Fruit fly (Drosophila melanogaster) whole organism, embryonic: ENCODE results near the gene CG13108.

Experiments used
- Antp ChIP-seq: fragments of 200-800 bp; sonication (Bioruptor generic); optimal IDR thresholded peaks from 3 replicates; lab custom pipeline; 2016; ENCODE audit warnings: missing biosample characterization, missing genetic modification characterization
- Blimp-1 ChIP-seq: fragments of 200-800 bp; sonication (Bioruptor generic); optimal IDR thresholded peaks from 3 replicates; lab custom pipeline; 2018; ENCODE audit warnings: missing biosample characterization, missing genetic modification characterization, mild to moderate bottlenecking, moderate library complexity, missing genetic modification reagents
- CG10543 ChIP-seq: fragments of 200-800 bp; sonication (Bioruptor generic); optimal IDR thresholded peaks from 3 replicates; lab custom pipeline; 2017; ENCODE audit warnings: missing biosample characterization, mild to moderate bottlenecking, missing genetic modification characterization, moderate library complexity
- CG11085 ChIP-seq: fragments of 200-800 bp; sonication (Bioruptor generic); IDR thresholded peaks from 2 replicates; pipeline ENCODE4 v1.3.6; 2022; ENCODE audit warnings: missing biosample characterization, missing genetic modification characterization
- CG11456 ChIP-seq: fragments of 200-800 bp; sonication (Bioruptor generic); IDR thresholded peaks from 3 replicates; pipeline ENCODE4 v1.3.6; 2022; ENCODE audit warnings: missing biosample characterization, missing genetic modification characterization
- CG12236 ChIP-seq: fragments of 200-800 bp; sonication (Bioruptor generic); optimal IDR thresholded peaks from 2 replicates; lab custom pipeline; 2016; ENCODE audit warnings: missing biosample characterization, missing genetic modification characterization
- CG12299 ChIP-seq: fragments of 200-800 bp; sonication (Bioruptor generic); optimal IDR thresholded peaks from 2 replicates; lab custom pipeline; 2018; ENCODE audit warnings: missing biosample characterization, mild to moderate bottlenecking, missing genetic modification characterization
- CG12744 ChIP-seq: fragments of 200-800 bp; sonication (Bioruptor generic); optimal IDR thresholded peaks from 2 replicates; lab custom pipeline; 2016; ENCODE audit warnings: missing biosample characterization, missing genetic modification characterization
- CG14050 ChIP-seq: fragments of 200-800 bp; sonication (Bioruptor generic); IDR thresholded peaks from 3 replicates; pipeline ENCODE4 v1.3.6; 2022; ENCODE audit warnings: missing biosample characterization, missing genetic modification characterization
- CG15479 ChIP-seq: fragments of 200-800 bp; sonication (Bioruptor generic); optimal IDR thresholded peaks from 3 replicates; lab custom pipeline; 2019; ENCODE audit warnings: missing biosample characterization, mild to moderate bottlenecking, missing genetic modification characterization, moderate library complexity
- CG16779 ChIP-seq: fragments of 200-800 bp; sonication (Bioruptor generic); IDR thresholded peaks from 2 replicates; pipeline ENCODE4 v1.3.6; 2022; ENCODE audit warnings: missing biosample characterization, missing genetic modification characterization
- CG17612 ChIP-seq: fragments of 200-800 bp; sonication (Bioruptor generic); IDR thresholded peaks from 2 replicates; pipeline ENCODE4 v1.3.6; 2022; ENCODE audit warnings: missing biosample characterization, missing genetic modification characterization
- CG2678 ChIP-seq: fragments of 200-800 bp; sonication (Bioruptor generic); optimal IDR thresholded peaks from 3 replicates; lab custom pipeline; 2019; ENCODE audit warnings: missing biosample characterization, mild to moderate bottlenecking, missing genetic modification characterization, moderate library complexity
- CG2875 ChIP-seq: fragments of 200-800 bp; sonication (Bioruptor generic); optimal IDR thresholded peaks from 2 replicates; lab custom pipeline; 2017; ENCODE audit warnings: missing biosample characterization, mild to moderate bottlenecking, missing genetic modification characterization, missing genetic modification reagents
- CG3163 ChIP-seq: fragments of 200-800 bp; sonication (Bioruptor generic); optimal IDR thresholded peaks from 3 replicates; lab custom pipeline; 2016; ENCODE audit warnings: missing biosample characterization, missing genetic modification characterization
- CG4820 ChIP-seq: fragments of 200-800 bp; sonication (Bioruptor generic); optimal IDR thresholded peaks from 3 replicates; lab custom pipeline; 2016; ENCODE audit warnings: missing biosample characterization, missing genetic modification characterization
- CG7987 ChIP-seq: fragments of 200-800 bp; sonication (Bioruptor generic); optimal IDR thresholded peaks from 2 replicates; lab custom pipeline; 2018; ENCODE audit warnings: missing biosample characterization, mild to moderate bottlenecking, missing genetic modification characterization, moderate library complexity
- CG8478 ChIP-seq: fragments of >200 bp; optimal IDR thresholded peaks from 2 replicates; lab custom pipeline; 2018
- CG9727 ChIP-seq: fragments of 200-800 bp; sonication (Bioruptor generic); optimal IDR thresholded peaks from 3 replicates; lab custom pipeline; 2017; ENCODE audit warnings: missing biosample characterization, mild to moderate bottlenecking, missing genetic modification characterization
- CHES-1-like ChIP-seq: fragments of 200-800 bp; sonication (Bioruptor generic); optimal IDR thresholded peaks from 2 replicates; lab custom pipeline; 2016; ENCODE audit warnings: missing biosample characterization, missing genetic modification characterization
- CTCF ChIP-seq: fragments of 200-800 bp; sonication (Bioruptor generic); optimal IDR thresholded peaks from 2 replicates; lab custom pipeline; 2017; ENCODE audit warnings: missing biosample characterization, mild to moderate bottlenecking, missing genetic modification characterization, moderate library complexity
- CkIIα-i1 ChIP-seq: fragments of 200-800 bp; sonication (Bioruptor generic); IDR thresholded peaks from 2 replicates; pipeline ENCODE4 v1.3.6; 2022; ENCODE audit warnings: missing biosample characterization, missing genetic modification characterization
- Dll ChIP-seq: fragments of 200-800 bp; sonication (Bioruptor generic); IDR thresholded peaks from 4 replicates; pipeline ENCODE4 v1.3.6; 2022; ENCODE audit warnings: missing biosample characterization, missing genetic modification characterization; ENCODE audit not compliant: partially characterized antibody
- HLH3B ChIP-seq: fragments of 200-800 bp; sonication (Bioruptor generic); IDR thresholded peaks from 2 replicates; pipeline ENCODE4 v1.3.6; 2022; ENCODE audit warnings: missing biosample characterization, missing genetic modification characterization
- Kr ChIP-seq: fragments of 200-800 bp; sonication (Bioruptor generic); optimal IDR thresholded peaks from 2 replicates; lab custom pipeline; 2017; ENCODE audit warnings: missing biosample characterization, mild to moderate bottlenecking, missing genetic modification characterization
- MESR4 ChIP-seq: fragments of 200-800 bp; sonication (Bioruptor generic); optimal IDR thresholded peaks from 2 replicates; lab custom pipeline; 2018; ENCODE audit warnings: missing biosample characterization, mild to moderate bottlenecking, missing genetic modification characterization, moderate library complexity
- NK7.1 ChIP-seq: fragments of 200-800 bp; sonication (Bioruptor generic); optimal IDR thresholded peaks from 3 replicates; lab custom pipeline; 2016; ENCODE audit warnings: missing biosample characterization, missing genetic modification characterization
- Neu2 ChIP-seq: fragments of 200-800 bp; sonication (Bioruptor generic); optimal IDR thresholded peaks from 3 replicates; lab custom pipeline; 2016; ENCODE audit warnings: missing biosample characterization, missing genetic modification characterization, borderline replicate concordance
- Pdp1 ChIP-seq, 2 experiments: fragments of 200-800 bp; sonication (Bioruptor generic); optimal IDR thresholded peaks; 3 replicates each; lab custom pipeline; 2016; ENCODE audit warnings: missing biosample characterization in 2 of 2, missing genetic modification characterization in 2 of 2, mild to moderate bottlenecking in 1 of 2, moderate library complexity in 1 of 2
- Stat92E ChIP-seq, 3 experiments: fragments of >200 bp in 2 of 3; fragments of 200-800 bp in 1 of 3; sonication (Bioruptor generic) in 1 of 3; optimal IDR thresholded peaks; 2 replicates each; lab custom pipeline; 2017 to 2019; ENCODE audit warnings: missing biosample characterization in 3 of 3, missing genetic modification characterization in 3 of 3, mild to moderate bottlenecking in 1 of 3, moderate library complexity in 1 of 3
- TFAM ChIP-seq: fragments of 200-800 bp; sonication (Bioruptor generic); optimal IDR thresholded peaks from 2 replicates; lab custom pipeline; 2017; ENCODE audit warnings: missing biosample characterization, missing genetic modification characterization, inconsistent platforms
- Tbp ChIP-seq: fragments of >200 bp; optimal IDR thresholded peaks from 2 replicates; lab custom pipeline; 2018; ENCODE audit warnings: missing biosample characterization, missing genetic modification characterization
- az2 ChIP-seq: fragments of 200-800 bp; sonication (Bioruptor generic); optimal IDR thresholded peaks from 3 replicates; lab custom pipeline; 2016; ENCODE audit warnings: missing biosample characterization, missing genetic modification characterization
- btn ChIP-seq: fragments of 200-800 bp; sonication (Bioruptor generic); optimal IDR thresholded peaks from 2 replicates; lab custom pipeline; 2016; ENCODE audit warnings: missing biosample characterization, missing genetic modification characterization
- cato ChIP-seq: fragments of 200-800 bp; sonication (Bioruptor generic); optimal IDR thresholded peaks from 2 replicates; lab custom pipeline; 2016; ENCODE audit warnings: missing biosample characterization, missing genetic modification characterization, borderline replicate concordance
- fd102C ChIP-seq: fragments of 200-800 bp; sonication (Bioruptor generic); optimal IDR thresholded peaks from 2 replicates; lab custom pipeline; 2018; ENCODE audit warnings: missing biosample characterization, mild to moderate bottlenecking, missing genetic modification characterization, moderate library complexity
- ftz-f1 ChIP-seq: fragments of 200-800 bp; sonication (Bioruptor generic); optimal IDR thresholded peaks from 2 replicates; lab custom pipeline; 2016; ENCODE audit warnings: missing biosample characterization, missing genetic modification characterization
- gce ChIP-seq: fragments of 200-800 bp; sonication (Bioruptor generic); IDR thresholded peaks from 3 replicates; pipeline ENCODE4 v1.3.6; 2022; ENCODE audit warnings: missing biosample characterization, missing genetic modification characterization
- grn ChIP-seq: fragments of 200-800 bp; sonication (Bioruptor generic); optimal IDR thresholded peaks from 3 replicates; lab custom pipeline; 2017; ENCODE audit warnings: missing biosample characterization, missing genetic modification characterization
- gt ChIP-seq: fragments of 200-800 bp; sonication (Bioruptor generic); IDR thresholded peaks from 2 replicates; pipeline ENCODE4 v1.3.6; 2022; ENCODE audit warnings: missing biosample characterization, missing genetic modification characterization
- h ChIP-seq: fragments of >200 bp; optimal IDR thresholded peaks from 2 replicates; lab custom pipeline; 2017
- jigr1 ChIP-seq: fragments of 200-800 bp; sonication (Bioruptor generic); IDR thresholded peaks from 3 replicates; pipeline ENCODE4 v1.3.6; 2022; ENCODE audit warnings: missing biosample characterization, missing genetic modification characterization
- kah ChIP-seq: fragments of 200-800 bp; sonication (Bioruptor generic); optimal IDR thresholded peaks from 2 replicates; lab custom pipeline; 2018; ENCODE audit warnings: missing biosample characterization, mild to moderate bottlenecking, missing genetic modification characterization
- lbe ChIP-seq: fragments of 200-800 bp; sonication (Bioruptor generic); optimal IDR thresholded peaks from 2 replicates; lab custom pipeline; 2016; ENCODE audit warnings: missing biosample characterization, mild to moderate bottlenecking, missing genetic modification characterization
- nerfin-1 ChIP-seq: fragments of 200-800 bp; sonication (Bioruptor generic); optimal IDR thresholded peaks from 3 replicates; lab custom pipeline; 2019; ENCODE audit warnings: missing biosample characterization, mild to moderate bottlenecking, missing genetic modification characterization, moderate library complexity
- org-1 ChIP-seq: fragments of 200-800 bp; sonication (Bioruptor generic); optimal IDR thresholded peaks from 2 replicates; lab custom pipeline; 2017; ENCODE audit warnings: missing biosample characterization, missing genetic modification characterization
- otp ChIP-seq: fragments of 200-800 bp; sonication (Bioruptor generic); IDR thresholded peaks from 3 replicates; pipeline ENCODE4, ENCODE4 v1.3.6; 2022; ENCODE audit warnings: missing biosample characterization, missing genetic modification characterization
- pita ChIP-seq: fragments of 200-800 bp; sonication (Bioruptor generic); optimal IDR thresholded peaks from 2 replicates; lab custom pipeline; 2017; ENCODE audit warnings: missing biosample characterization, mild to moderate bottlenecking, missing genetic modification characterization
- slou ChIP-seq: fragments of 200-800 bp; sonication (Bioruptor generic); optimal IDR thresholded peaks from 3 replicates; lab custom pipeline; 2016; ENCODE audit warnings: missing biosample characterization, missing genetic modification characterization
- stc ChIP-seq: fragments of 200-800 bp; sonication (Bioruptor generic); IDR thresholded peaks from 2 replicates; pipeline ENCODE4 v1.3.6; 2022; ENCODE audit warnings: missing biosample characterization, missing genetic modification characterization
- tgo ChIP-seq: fragments of 200-800 bp; sonication (Bioruptor generic); IDR thresholded peaks from 3 replicates; pipeline ENCODE4 v1.3.6; 2022; ENCODE audit warnings: missing biosample characterization, missing genetic modification characterization

The CG13108 gene

DNA sequence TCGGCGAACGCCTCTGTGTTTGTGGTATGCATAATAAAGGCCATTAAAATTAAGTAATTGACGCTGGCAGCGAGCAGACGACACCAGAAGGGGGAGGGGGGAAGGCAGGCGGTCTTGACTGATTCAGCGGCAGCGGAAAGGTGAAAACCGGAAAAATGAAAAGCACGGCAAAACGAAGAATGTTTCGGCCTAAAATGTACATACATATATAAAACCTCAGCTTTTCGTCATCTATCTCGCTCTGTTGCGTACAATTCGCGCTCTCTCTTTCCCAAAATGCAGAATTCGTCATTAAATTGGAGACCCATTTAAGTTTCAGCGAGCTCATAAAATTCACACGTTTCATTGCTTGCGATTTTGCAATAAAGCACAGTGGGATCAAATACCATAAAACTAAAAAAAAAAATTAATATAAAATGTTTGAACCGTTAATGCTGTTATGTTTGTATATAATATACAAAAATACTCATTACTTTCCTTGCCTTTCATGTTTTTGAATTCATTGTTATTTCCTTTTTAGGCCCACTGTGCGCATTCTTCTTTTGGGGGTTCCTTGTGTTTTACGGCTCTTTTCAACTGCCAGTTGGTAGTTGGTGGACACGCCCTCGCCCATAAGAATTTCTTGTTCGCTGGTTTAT is 4.1 kb downstream of the CG13108 start (continued):
- peak; percentile 74 for TF ChIP-seq Blimp-1 (GFP tag; lab: Kevin White, UChicago)
- TF ChIP-seq tgo (GFP tag; lab: Robert Waterston, UW), result peak; percentile 80
- no peak for TF ChIP-seq NK7.1
- peak; percentile 45 for TF ChIP-seq cato (GFP tag; lab: Kevin White, UChicago)
- no peak for TF ChIP-seq jigr1 (GFP tag; lab: Robert Waterston, UW)
- TF ChIP-seq CG7987 (GFP tag; lab: Kevin White, UChicago), result no peak
- TF ChIP-seq CG11456, result no peak
- no peak for TF ChIP-seq CG12744 (GFP tag; lab: Kevin White, UChicago)
- no peak for TF ChIP-seq CHES-1-like
- no peak for TF ChIP-seq Neu2 (GFP tag; lab: Kevin White, UChicago)
- peak; percentile 73 for TF ChIP-seq stc
- TF ChIP-seq CG15479 (GFP tag; lab: Kevin White, UChicago), result no peak
- TF ChIP-seq az2 (GFP tag; lab: Kevin White, UChicago), result peak; percentile 70
- peak; percentile 73; the same call in 1 of the 2 replicates for TF ChIP-seq HLH3B
- TF ChIP-seq MESR4 (GFP tag; lab: Kevin White, UChicago), result no peak
- no peak for TF ChIP-seq ftz-f1 (GFP tag; lab: Kevin White, UChicago)
- TF ChIP-seq Kr (GFP tag; lab: Kevin White, UChicago), result no peak
- peak; percentile 44 for TF ChIP-seq org-1 (GFP tag; lab: Kevin White, UChicago)
- peak; percentile 77 for TF ChIP-seq CG2678 (tag; lab: Kevin White, UChicago)
- TF ChIP-seq otp (GFP tag; lab: Robert Waterston, UW), result peak; percentile 82
- TF ChIP-seq slou (GFP tag; lab: Kevin White, UChicago), result peak; percentile 60
- peak; percentile 71 for TF ChIP-seq CG9727
- TF ChIP-seq kah (GFP tag; lab: Kevin White, UChicago), result no peak
- no peak for TF ChIP-seq Stat92E (GFP tag; optimal IDR thresholded peaks at IDR 0.05; lab: Kevin White, UChicago)
- peak; percentile 44 for TF ChIP-seq CG17612 (GFP tag; lab: Robert Waterston, UW)
- TF ChIP-seq CG12299 (tag; lab: Kevin White, UChicago), result no peak
- TF ChIP-seq TFAM, result no peak
- peak; percentile 9 for TF ChIP-seq Antp
- TF ChIP-seq CG10543 (GFP tag; lab: Kevin White, UChicago), result no peak
- TF ChIP-seq CG12236, result no peak
- TF ChIP-seq CG11085, result peak; percentile 64; the same call in 1 of the 2 replicates
- peak; percentile 62 for TF ChIP-seq CG4820
- TF ChIP-seq grn (GFP tag; lab: Kevin White, UChicago), result no peak
- TF ChIP-seq CG14050 (GFP tag; lab: Robert Waterston, UW), result peak; percentile 60; the same call in 2 of the 3 replicates
- 0 out of 2 replicates have a peak, but pooled peaks have one; percentile 23 for TF ChIP-seq CkIIα-i1 (GFP tag; lab: Robert Waterston, UW)
- TF ChIP-seq Pdp1 (GFP tag; optimal IDR thresholded peaks at IDR 0.05; lab: Kevin White, UChicago), result peak; percentile 9 to 24
- TF ChIP-seq btn (GFP tag; lab: Kevin White, UChicago), result no peak
- no peak for TF ChIP-seq fd102C (GFP tag; lab: Kevin White, UChicago)
- peak; percentile 55 for TF ChIP-seq CG2875
- TF ChIP-seq pita (GFP tag; lab: Kevin White, UChicago), result no peak
- no peak for TF ChIP-seq gt (GFP tag; lab: Robert Waterston, UW)
- peak; percentile 25 for TF ChIP-seq nerfin-1 (tag; lab: Kevin White, UChicago)
- no peak for TF ChIP-seq h (lab: Kevin White, UChicago)
- TF ChIP-seq CTCF (GFP tag; lab: Kevin White, UChicago), result no peak
- no peak for TF ChIP-seq Dll (GFP tag; lab: Robert Waterston, UW)
- TF ChIP-seq lbe, result peak; percentile 89
- TF ChIP-seq CG16779 (GFP tag; lab: Robert Waterston, UW), result peak; percentile 55; the same call in 1 of the 2 replicates
- TF ChIP-seq gce, result peak; percentile 57; the same call in 1 of the 3 replicates
- no peak for TF ChIP-seq Tbp (GFP tag; lab: Kevin White, UChicago)
- no peak for TF ChIP-seq CG3163 (GFP tag; lab: Kevin White, UChicago)
- TF ChIP-seq CG8478 (lab: Kevin White, UChicago), result no peak
